Worm (Caenorhabditis elegans): Measurements from ENCODE around the gene B0496.1.

The B0496.1 gene

DNA sequence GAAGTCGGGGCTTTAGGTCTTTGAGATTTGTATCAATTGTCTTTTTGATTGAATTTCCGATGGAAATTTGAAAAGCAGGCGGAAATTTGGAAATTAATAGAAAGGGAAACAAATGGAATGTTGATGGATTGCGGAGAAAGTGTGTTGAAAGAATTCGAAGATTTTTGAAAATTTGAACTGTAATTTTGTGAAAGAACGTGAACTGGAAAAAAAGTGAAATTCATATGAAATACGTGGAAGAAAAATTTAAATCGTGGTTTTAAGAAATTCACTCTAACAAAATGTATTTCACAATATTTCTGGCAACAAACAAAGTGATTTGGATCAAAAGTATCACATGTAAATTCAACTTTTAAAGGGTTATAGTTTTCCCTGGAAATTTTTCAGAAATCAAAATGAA lies at the start of gene B0496.1:
B0496.1 (plus strand) TSS at position 301 of the 400 bp plus-strand sequence.
- TF ChIP-seq blmp-1 (tag; optimal IDR thresholded peaks at IDR 0.05): peak; percentile 41
- no peak for TF ChIP-seq nhr-76 (tag; optimal IDR thresholded peaks at IDR 0.05)

DNA sequence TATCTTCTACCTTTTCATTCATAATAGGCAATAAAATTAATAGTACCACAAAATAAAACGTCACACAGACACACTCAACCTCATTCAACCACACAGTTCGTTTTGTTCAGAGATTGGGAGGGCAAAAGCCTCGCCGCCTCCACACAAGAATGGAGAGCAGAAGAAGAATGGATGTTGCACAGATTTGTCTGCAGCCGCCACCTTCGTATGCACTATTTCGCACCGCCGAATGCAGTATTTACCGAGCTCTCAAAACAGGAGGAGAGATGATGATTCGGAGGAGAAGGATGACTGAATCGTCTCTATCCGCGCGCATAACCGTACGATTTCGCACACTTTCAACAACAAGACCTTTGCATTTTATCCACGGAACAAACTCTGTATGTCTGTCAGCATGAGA lies 48.6 kb upstream of the B0496.1 start:
- no peak for TF ChIP-seq ces-1 (GFP tag; optimal IDR thresholded peaks at IDR 0.05)
- TF ChIP-seq tbx-2 (tag; optimal IDR thresholded peaks at IDR 0.05): peak; percentile 30
- TF ChIP-seq lin-14 (GFP tag; optimal IDR thresholded peaks at IDR 0.05): peak; percentile 5
- TF ChIP-seq efl-1 (optimal IDR thresholded peaks at IDR 0.05): no peak
- peak in 1 of 2 experiments; percentile 77 for TF ChIP-seq efl-1 (GFP tag; optimal IDR thresholded peaks at IDR 0.05 in 1 of 2)

DNA sequence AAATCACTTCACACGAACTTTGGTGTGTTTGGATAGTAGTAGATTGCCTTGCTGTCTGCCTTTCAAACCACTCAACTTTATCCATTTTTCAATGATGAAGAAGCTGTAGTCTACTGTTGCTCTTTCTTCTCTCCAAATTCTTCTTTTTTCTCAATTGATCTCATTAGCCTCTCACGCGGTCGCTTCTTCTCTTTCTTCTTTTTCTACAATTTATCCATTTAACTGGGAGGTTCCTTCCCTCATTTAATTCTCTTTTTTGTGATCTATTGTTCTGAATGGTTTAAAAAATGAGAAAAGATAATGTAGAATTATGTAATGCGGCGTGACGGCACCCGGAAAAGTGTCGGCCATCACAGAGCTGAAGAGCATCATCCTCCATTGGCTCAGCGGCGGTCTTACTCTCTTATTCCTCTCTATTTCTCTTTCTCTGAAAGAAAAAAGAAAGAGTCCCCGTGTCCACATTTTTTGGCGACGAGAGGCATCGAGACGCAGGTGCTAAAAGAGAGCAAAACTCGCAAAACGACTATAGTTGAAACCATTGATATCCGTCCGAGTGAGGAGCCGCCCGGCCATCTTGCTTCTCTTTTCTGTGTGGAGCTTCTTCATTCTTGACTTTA lies 45.5 kb upstream of the B0496.1 start:
- TF ChIP-seq nhr-71 (tag; optimal IDR thresholded peaks at IDR 0.05): peak; percentile 45
- peak; percentile 35 for TF ChIP-seq rnt-1 (tag; optimal IDR thresholded peaks at IDR 0.05)
- peak; percentile 33 for TF ChIP-seq skn-1 (tag; optimal IDR thresholded peaks at IDR 0.05)
- no peak for TF ChIP-seq pax-3 (tag; optimal IDR thresholded peaks at IDR 0.05)
- TF ChIP-seq unc-130 (tag; optimal IDR thresholded peaks at IDR 0.05): peak; percentile 31
- TF ChIP-seq nhr-47 (tag; optimal IDR thresholded peaks at IDR 0.05): no peak
- TF ChIP-seq lin-14 (GFP tag; optimal IDR thresholded peaks at IDR 0.05): peak; percentile 81
- TF ChIP-seq ama-1 (optimal IDR thresholded peaks at IDR 0.05): no peak
- TF ChIP-seq dsc-1 (tag; optimal IDR thresholded peaks at IDR 0.05): peak; percentile 39
- TF ChIP-seq swsn-7 (tag; optimal IDR thresholded peaks at IDR 0.05): peak; percentile 14
- TF ChIP-seq unc-86 (tag; optimal IDR thresholded peaks at IDR 0.05): peak; percentile 40
- TF ChIP-seq sox-4 (tag; optimal IDR thresholded peaks at IDR 0.05): no peak
- peak in 1 of 3 experiments; percentile 39 for TF ChIP-seq ceh-82 (tag; optimal IDR thresholded peaks at IDR 0.05)
- TF ChIP-seq nhr-20 (tag; optimal IDR thresholded peaks at IDR 0.05): peak; percentile 24
- TF ChIP-seq snu-23 (GFP tag; optimal IDR thresholded peaks at IDR 0.05): peak; percentile 20
- TF ChIP-seq xbp-1 (tag; optimal IDR thresholded peaks at IDR 0.05): no peak
- peak in 1 of 2 experiments; percentile 14 for TF ChIP-seq lsy-2 (tag; optimal IDR thresholded peaks at IDR 0.05)
- peak; percentile 58 for TF ChIP-seq fkh-10 (GFP tag; optimal IDR thresholded peaks at IDR 0.05)

DNA sequence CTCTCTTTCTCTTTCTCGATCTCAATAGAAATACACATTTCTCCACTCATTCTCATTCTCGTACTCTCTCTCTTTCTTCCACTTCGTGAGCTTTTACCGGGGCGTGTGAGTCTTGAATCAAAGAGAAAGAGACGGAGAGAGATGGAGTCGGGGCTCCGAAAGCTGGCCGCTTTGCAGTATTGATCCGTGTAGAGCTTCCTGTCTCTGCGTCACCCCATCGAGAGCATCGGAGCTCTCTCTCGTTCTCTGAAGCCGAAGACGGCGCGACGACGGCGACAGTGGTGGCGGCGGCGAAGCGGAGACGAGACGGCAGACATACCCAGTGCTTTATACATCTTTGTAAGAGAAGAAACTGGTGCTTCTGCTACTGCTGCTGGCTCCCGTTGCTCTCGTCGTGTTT lies 44.0 kb upstream of the B0496.1 start:
- TF ChIP-seq dpl-1 (GFP tag; optimal IDR thresholded peaks at IDR 0.05) (no peak), vab-15 (tag; optimal IDR thresholded peaks at IDR 0.05) (no peak), unc-30 (tag; optimal IDR thresholded peaks at IDR 0.05) (no peak), mef-2 (tag; optimal IDR thresholded peaks at IDR 0.05) (peak; percentile 67), blmp-1 (tag; optimal IDR thresholded peaks at IDR 0.05) (no peak), egl-27 (tag; optimal IDR thresholded peaks at IDR 0.05) (peak in 1 of 2 experiments; percentile 19), nhr-20 (tag; optimal IDR thresholded peaks at IDR 0.05) (peak; percentile 57), alr-1 (tag; optimal IDR thresholded peaks at IDR 0.05; ENCODE audit: borderline replicate concordance) (no peak), hpl-2 (GFP tag; optimal IDR thresholded peaks at IDR 0.05) (no peak), dsc-1 (tag; optimal IDR thresholded peaks at IDR 0.05) (peak; percentile 72), ces-1 (GFP tag; optimal IDR thresholded peaks at IDR 0.05) (no peak), unc-62 (GFP tag; optimal IDR thresholded peaks at IDR 0.05) (no peak), unc-86 (tag; optimal IDR thresholded peaks at IDR 0.05) (peak; percentile 88), irx-1 (tag; optimal IDR thresholded peaks at IDR 0.05) (peak; percentile 37), nhr-28 (tag; optimal IDR thresholded peaks at IDR 0.05) (no peak), mdl-1 (tag; optimal IDR thresholded peaks at IDR 0.05) (no peak), snpc-4 (tag; optimal IDR thresholded peaks at IDR 0.05) (peak; percentile 4), efl-1 (optimal IDR thresholded peaks at IDR 0.05) (peak; percentile 39 to 56), efl-1 (GFP tag; optimal IDR thresholded peaks at IDR 0.05 in 1 of 2) (peak in 1 of 2 experiments; percentile 30), hlh-17 (GFP tag; optimal IDR thresholded peaks at IDR 0.05; ENCODE audit: borderline replicate concordance) (no peak), nhr-11 (tag; optimal IDR thresholded peaks at IDR 0.05) (no peak), ceh-8 (GFP tag; optimal IDR thresholded peaks at IDR 0.05) (no peak), nhr-90 (tag; optimal IDR thresholded peaks at IDR 0.05; ENCODE audit: poor library complexity) (no peak), lsy-2 (tag; optimal IDR thresholded peaks at IDR 0.05) (peak; percentile 43 to 82), unc-130 (tag; optimal IDR thresholded peaks at IDR 0.05) (no peak), lin-39 (tag; optimal IDR thresholded peaks at IDR 0.05) (no peak), fos-1 (tag; optimal IDR thresholded peaks at IDR 0.05) (peak; percentile 70), nhr-85 (tag) (no peak), lin-13 (GFP tag; optimal IDR thresholded peaks at IDR 0.05) (peak; percentile 6), nhr-84 (tag; optimal IDR thresholded peaks at IDR 0.05) (no peak), xbp-1 (tag; optimal IDR thresholded peaks at IDR 0.05) (peak; percentile 62), aha-1 (tag; optimal IDR thresholded peaks at IDR 0.05) (no peak)
